Fruit fly (Drosophila melanogaster): ENCODE results near the gene Nemp.

Nemp gene

DNA sequence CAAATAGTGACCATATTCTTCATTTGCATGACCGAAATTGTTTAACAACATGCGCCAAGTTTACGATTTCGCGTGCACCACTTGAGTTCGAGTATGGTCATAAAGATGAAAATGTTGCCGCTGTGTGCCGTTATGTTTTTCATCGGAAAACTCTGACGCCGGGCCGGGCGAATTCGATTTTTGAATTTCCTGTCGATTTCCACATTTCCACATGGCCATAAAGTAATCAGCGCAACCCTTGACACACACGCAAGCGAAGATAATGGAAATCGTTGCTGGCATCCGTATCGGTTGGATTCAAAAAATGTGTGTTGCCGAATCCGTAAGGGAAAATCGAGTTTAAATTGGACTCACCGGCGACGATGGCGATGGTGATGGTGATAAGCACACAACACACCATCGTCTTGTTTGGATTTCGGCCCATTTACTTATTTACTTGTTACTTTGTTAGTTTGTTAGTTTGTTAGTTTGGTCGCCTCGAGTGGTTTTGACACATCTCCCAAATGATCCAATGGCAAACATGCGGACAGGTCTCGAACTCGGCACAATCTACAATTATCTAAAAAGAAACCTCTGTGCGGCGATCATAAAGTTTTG lies 10.2 kb downstream of the Nemp start (continued):
- TF ChIP-seq Hand (GFP tag; optimal IDR thresholded peaks at IDR 0.05): no peak
- peak; percentile 55 for TF ChIP-seq lab (GFP tag; optimal IDR thresholded peaks at IDR 0.05)
- no peak for TF ChIP-seq CG9215 (GFP tag; IDR thresholded peaks at IDR 0.05)
- TF ChIP-seq CG4404 (GFP tag; IDR thresholded peaks at IDR 0.05): no peak
- no peak for TF ChIP-seq Hr3 (GFP tag; optimal IDR thresholded peaks at IDR 0.05)
- TF ChIP-seq ap (GFP tag; IDR thresholded peaks at IDR 0.05): no peak
- TF ChIP-seq ttk (GFP tag; IDR thresholded peaks at IDR 0.05): no peak
- peak; percentile 46 for TF ChIP-seq salm (tag; optimal IDR thresholded peaks at IDR 0.05)
- TF ChIP-seq CG30020 (tag; optimal IDR thresholded peaks at IDR 0.05): no peak
- TF ChIP-seq CG43689 (GFP tag; IDR thresholded peaks at IDR 0.05): no peak
- TF ChIP-seq CG12942 (GFP tag; optimal IDR thresholded peaks at IDR 0.05): peak; percentile 14
- TF ChIP-seq CG9932 (GFP tag; IDR thresholded peaks at IDR 0.05): no peak
- peak; percentile 46 for TF ChIP-seq PHDP (tag; optimal IDR thresholded peaks at IDR 0.05)
- TF ChIP-seq Lim3 (GFP tag; IDR thresholded peaks at IDR 0.05): no peak
- no peak for TF ChIP-seq CTCF (GFP tag; optimal IDR thresholded peaks at IDR 0.05)
- no peak for TF ChIP-seq Sin3A (optimal IDR thresholded peaks at IDR 0.05)
- peak; percentile 40 for TF ChIP-seq CG10979 (tag; optimal IDR thresholded peaks at IDR 0.05)
- no peak for TF ChIP-seq psq (GFP tag; optimal IDR thresholded peaks at IDR 0.05)
- TF ChIP-seq Blimp-1 (GFP tag; optimal IDR thresholded peaks at IDR 0.05): peak; percentile 41
- peak; percentile 38 for TF ChIP-seq sqz (GFP tag; optimal IDR thresholded peaks at IDR 0.05)
- TF ChIP-seq CG7987 (GFP tag; optimal IDR thresholded peaks at IDR 0.05): peak; percentile 53
- TF ChIP-seq gfzf (GFP tag; optimal IDR thresholded peaks at IDR 0.05): no peak
- no peak for TF ChIP-seq pum (GFP tag; optimal IDR thresholded peaks at IDR 0.05)
- TF ChIP-seq ase (GFP tag; IDR thresholded peaks at IDR 0.05): peak; percentile 32; the same call in 1 of the 3 replicates
- no peak for TF ChIP-seq gro (GFP tag; optimal IDR thresholded peaks at IDR 0.05)
- TF ChIP-seq CG14710 (tag; optimal IDR thresholded peaks at IDR 0.05): peak; percentile 41
- TF ChIP-seq bigmax (GFP tag; optimal IDR thresholded peaks at IDR 0.05): no peak
- TF ChIP-seq aop (GFP tag; IDR thresholded peaks at IDR 0.05): no peak
- TF ChIP-seq exex (tag; optimal IDR thresholded peaks at IDR 0.05): peak; percentile 33
- no peak for TF ChIP-seq h (optimal IDR thresholded peaks at IDR 0.05)
- 0 out of 3 replicates have a peak, but pooled peaks have one; percentile 26 for TF ChIP-seq sr (GFP tag; IDR thresholded peaks at IDR 0.05)
- TF ChIP-seq CG11695 (GFP tag; IDR thresholded peaks at IDR 0.05): peak; percentile 37; the same call in 1 of the 3 replicates
- peak; percentile 40 for TF ChIP-seq CG8359 (GFP tag; optimal IDR thresholded peaks at IDR 0.05; ENCODE audit: borderline replicate concordance)
- no peak for TF ChIP-seq Hmx (GFP tag; optimal IDR thresholded peaks at IDR 0.05)
- no peak for TF ChIP-seq CG1832 (GFP tag; optimal IDR thresholded peaks at IDR 0.05)
- TF ChIP-seq gcm2 (GFP tag; optimal IDR thresholded peaks at IDR 0.05): no peak
- no peak for TF ChIP-seq CG7928 (GFP tag; optimal IDR thresholded peaks at IDR 0.05)
- TF ChIP-seq CG8478 (optimal IDR thresholded peaks at IDR 0.05): no peak
- TF ChIP-seq vnd (GFP tag; IDR thresholded peaks at IDR 0.05; ENCODE audit: partially characterized antibody): no peak
- peak; percentile 38 for TF ChIP-seq org-1 (GFP tag; optimal IDR thresholded peaks at IDR 0.05)
- TF ChIP-seq ash1 (GFP tag; optimal IDR thresholded peaks at IDR 0.05): peak; percentile 20
- peak; percentile 24 for TF ChIP-seq twi (tag; optimal IDR thresholded peaks at IDR 0.05)
- TF ChIP-seq gsb (GFP tag; IDR thresholded peaks at IDR 0.05): no peak
- TF ChIP-seq CG10543 (GFP tag; optimal IDR thresholded peaks at IDR 0.05): peak; percentile 57
- no peak for TF ChIP-seq CG2120 (GFP tag; optimal IDR thresholded peaks at IDR 0.05)
- TF ChIP-seq GATAe (GFP tag; conservative IDR thresholded peaks at IDR 0.05): no peak
- TF ChIP-seq CG16779 (GFP tag; IDR thresholded peaks at IDR 0.05): no peak
- TF ChIP-seq nau (GFP tag; optimal IDR thresholded peaks at IDR 0.05): peak; percentile 37
- no peak for TF ChIP-seq Dip2 (GFP tag; IDR thresholded peaks at IDR 0.05)
- peak; percentile 16 for TF ChIP-seq Spps (tag; optimal IDR thresholded peaks at IDR 0.05)
- TF ChIP-seq Kr (GFP tag; optimal IDR thresholded peaks at IDR 0.05): peak; percentile 49
- TF ChIP-seq kah (GFP tag; optimal IDR thresholded peaks at IDR 0.05): peak; percentile 44

Measured in whole organism, embryonic.